Worm (Caenorhabditis elegans) whole organism, L4 larva: ENCODE data around the gene K06A9.2.

Experiments
- ceh-44 ChIP-seq: fragments of 200-800 bp; sonication (Bioruptor generic); IDR thresholded peaks from 2 replicates; pipeline ENCODE4 v1.3.6; 2022; ENCODE audit warnings: missing genetic modification reagents, missing genetic modification characterization, missing compliant biosample characterization
- lin-15B ChIP-seq: fragments of 150-350 bp; sonication (generic microtip); optimal IDR thresholded peaks from 3 replicates; lab custom pipeline; 2014; ENCODE audit warnings: missing biosample characterization, missing genetic modification characterization

ce11 chrX:1521387-1521786 is 14.8 kb upstream of the K06A9.2 start, which contains the start of gene toca-1:
- TF ChIP-seq lin-15B, result no peak
- no peak for TF ChIP-seq ceh-44
